Worm (Caenorhabditis elegans) whole organism, L4 larva: ENCODE measurements around the gene wht-7.

Experiments used
- D1046.2 ChIP-seq: fragments of 200-800 bp; sonication (Bioruptor generic); IDR thresholded peaks from 2 replicates; pipeline ENCODE4 v1.3.6; 2022; ENCODE audit warnings: missing genetic modification characterization, missing compliant biosample characterization
- F44E2.7 ChIP-seq: fragments of 200-800 bp; sonication (Bioruptor generic); IDR thresholded peaks from 2 replicates; pipeline ENCODE4 v2.1.2; 2022; ENCODE audit warnings: missing genetic modification characterization, missing compliant biosample characterization
- F49E8.2 ChIP-seq: sonication (generic microtip); optimal IDR thresholded peaks from 2 replicates; lab custom pipeline; 2016; ENCODE audit warnings: missing compliant biosample characterization, mild to moderate bottlenecking, missing genetic modification characterization, borderline replicate concordance
- T20F7.1 ChIP-seq: fragments of 200-800 bp; sonication (Bioruptor generic); optimal IDR thresholded peaks from 2 replicates; lab custom pipeline; 2018; ENCODE audit warnings: mild to moderate bottlenecking, missing genetic modification characterization, missing compliant biosample characterization
- T26A8.4 ChIP-seq: fragments of 200-800 bp; sonication (Bioruptor generic); IDR thresholded peaks from 2 replicates; pipeline ENCODE4 v1.3.6; 2022; ENCODE audit warnings: missing genetic modification characterization, missing compliant biosample characterization
- Y48G9A.11 ChIP-seq: fragments of 200-800 bp; sonication (Bioruptor generic); IDR thresholded peaks from 2 replicates; pipeline ENCODE4 v1.3.6; 2022; ENCODE audit warnings: missing genetic modification reagents, missing genetic modification characterization, missing compliant biosample characterization
- Y75B8A.6 ChIP-seq: fragments of 200-800 bp; sonication (Bioruptor generic); IDR thresholded peaks from 2 replicates; pipeline ENCODE4 v1.3.6; 2022; ENCODE audit warnings: missing genetic modification reagents, missing genetic modification characterization, missing compliant biosample characterization
- ZK337.2 ChIP-seq: fragments of 200-800 bp; sonication (Bioruptor generic); IDR thresholded peaks from 2 replicates; pipeline ENCODE4 v1.3.6; 2022; ENCODE audit warnings: missing genetic modification reagents, missing genetic modification characterization, missing compliant biosample characterization
- aha-1 ChIP-seq: fragments of 150-350 bp; peaks from one replicate; lab custom pipeline; 2014; ENCODE audit warnings: missing biosample characterization, missing genetic modification characterization
- ceh-82 ChIP-seq: sonication (generic microtip); optimal IDR thresholded peaks from 2 replicates; lab custom pipeline; 2017; ENCODE audit warnings: missing biosample characterization, missing genetic modification characterization
- ctbp-1 ChIP-seq: fragments of 200-800 bp; sonication (Bioruptor generic); IDR thresholded peaks from 2 replicates; pipeline ENCODE4 v1.3.6; 2022; ENCODE audit warnings: missing genetic modification reagents, missing genetic modification characterization, missing compliant biosample characterization
- daf-16 ChIP-seq, 3 experiments: sonication (generic microtip); optimal IDR thresholded peaks; 2 replicates each; lab custom pipeline; 2016 to 2017; ENCODE audit warnings: missing genetic modification characterization in 3 of 3, missing genetic modification reagents in 3 of 3, mild to moderate bottlenecking in 2 of 3, missing compliant biosample characterization in 2 of 3, missing biosample characterization in 1 of 3, moderate library complexity in 1 of 3
- dpl-1 ChIP-seq: fragments of 150-350 bp; optimal IDR thresholded peaks from 2 replicates; lab custom pipeline; 2014; ENCODE audit warnings: missing biosample characterization, missing genetic modification reagents, missing genetic modification characterization
- duxl-1 ChIP-seq: sonication (generic microtip); optimal IDR thresholded peaks from 2 replicates; lab custom pipeline; 2016; ENCODE audit warnings: mild to moderate bottlenecking, missing genetic modification characterization, moderate library complexity, missing compliant biosample characterization; ENCODE audit not compliant: poor library complexity
- egl-43 ChIP-seq: fragments of 200-800 bp; sonication (Bioruptor generic); IDR thresholded peaks from 2 replicates; pipeline ENCODE4 v1.3.6; 2022; ENCODE audit warnings: missing genetic modification reagents, missing genetic modification characterization, missing compliant biosample characterization
- gei-8 ChIP-seq: fragments of 200-800 bp; sonication (Bioruptor generic); optimal IDR thresholded peaks from 2 replicates; lab custom pipeline; 2018; ENCODE audit warnings: mild to moderate bottlenecking, missing genetic modification characterization, missing compliant biosample characterization
- lin-15B ChIP-seq: fragments of 150-350 bp; sonication (generic microtip); optimal IDR thresholded peaks from 3 replicates; lab custom pipeline; 2014; ENCODE audit warnings: missing biosample characterization, missing genetic modification characterization
- lsy-2 ChIP-seq, 2 experiments: fragments of 150-350 bp in 1 of 2; sonication (generic microtip) in 1 of 2; optimal IDR thresholded peaks; 2 replicates each; lab custom pipeline; 2014 to 2017; ENCODE audit warnings: missing biosample characterization in 2 of 2, missing genetic modification characterization in 2 of 2
- mes-2 ChIP-seq: sonication (generic microtip); optimal IDR thresholded peaks from 2 replicates; lab custom pipeline; 2016; ENCODE audit warnings: missing genotype, mild to moderate bottlenecking, missing genetic modification characterization, missing compliant biosample characterization; ENCODE audit not compliant: poor library complexity, severe bottlenecking
- mxl-3 ChIP-seq: fragments of 200-800 bp; sonication (Bioruptor generic); optimal IDR thresholded peaks from 2 replicates; lab custom pipeline; 2018; ENCODE audit warnings: mild to moderate bottlenecking, missing genetic modification characterization, missing compliant biosample characterization
- nhr-11 ChIP-seq: fragments of 150-350 bp; optimal IDR thresholded peaks from 2 replicates; lab custom pipeline; 2014; ENCODE audit warnings: missing biosample characterization, missing genetic modification characterization
- nhr-111 ChIP-seq: fragments of 200-800 bp; sonication (Bioruptor generic); optimal IDR thresholded peaks from 2 replicates; lab custom pipeline; 2018; ENCODE audit warnings: mild to moderate bottlenecking, missing genetic modification characterization, missing compliant biosample characterization
- nhr-48 ChIP-seq: sonication (generic microtip); optimal IDR thresholded peaks from 2 replicates; lab custom pipeline; 2016; ENCODE audit warnings: mild to moderate bottlenecking, missing genetic modification characterization, missing compliant biosample characterization
- set-16 ChIP-seq: fragments of 200-800 bp; sonication (Bioruptor generic); IDR thresholded peaks from 2 replicates; pipeline ENCODE4 v1.3.6; 2022; ENCODE audit warnings: missing genetic modification reagents, missing genetic modification characterization, missing compliant biosample characterization
- tra-1 ChIP-seq: fragments of 200-800 bp; sonication (Bioruptor generic); IDR thresholded peaks from 2 replicates; pipeline ENCODE4 v1.3.6; 2022; ENCODE audit warnings: missing genetic modification reagents, missing genetic modification characterization, missing compliant biosample characterization
- unc-130 ChIP-seq: sonication (generic microtip); optimal IDR thresholded peaks from 2 replicates; lab custom pipeline; 2016; ENCODE audit warnings: missing genetic modification reagents, missing genetic modification characterization, missing compliant biosample characterization
- unc-62 ChIP-seq, 3 experiments: fragments of 150-350 bp in 1 of 3; sonication (generic microtip); optimal IDR thresholded peaks in 2 of 3; peaks in 1 of 3; 1 replicate in 1 of 3; 2 replicates in 2 of 3; lab custom pipeline; 2014 to 2017; ENCODE audit warnings: missing biosample characterization in 3 of 3, missing genetic modification characterization in 3 of 3, missing genetic modification reagents in 3 of 3, missing genotype in 1 of 3
- zip-2 ChIP-seq: fragments of 150-350 bp; optimal IDR thresholded peaks from 2 replicates; lab custom pipeline; 2014; ENCODE audit warnings: missing biosample characterization, missing genetic modification characterization

The wht-7 gene

DNA sequence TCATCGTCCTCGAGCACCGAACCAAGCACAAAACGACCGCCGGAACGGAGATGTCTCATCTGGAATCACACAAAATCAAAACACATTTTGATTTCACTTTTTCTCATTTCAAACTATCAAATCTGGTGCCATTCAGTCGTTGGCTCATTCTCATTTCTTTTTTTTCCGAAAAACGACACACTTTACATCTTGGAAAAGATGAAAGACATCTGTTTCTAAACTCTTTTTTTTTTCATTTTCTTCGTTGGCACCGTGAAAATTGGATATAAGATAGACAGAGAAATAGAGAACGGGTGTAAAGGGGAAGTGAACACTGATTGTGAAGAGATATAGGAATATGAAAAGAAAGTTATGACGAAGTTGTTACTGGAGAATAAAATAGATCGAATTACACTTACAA is 6.4 kb upstream of the wht-7 start:
- no peak for TF ChIP-seq gei-8 (GFP tag; lab: Kevin White, UChicago)
- no peak for TF ChIP-seq D1046.2 (GFP tag; lab: Robert Waterston, UW)
- no peak for TF ChIP-seq lin-15B (tag; lab: Kevin White, UChicago)
- TF ChIP-seq F49E8.2 (tag; lab: Kevin White, UChicago), result no peak
- no peak for TF ChIP-seq nhr-48 (tag; lab: Kevin White, UChicago)
- no peak for TF ChIP-seq mxl-3 (GFP tag; lab: Kevin White, UChicago)
- TF ChIP-seq T26A8.4, result no peak
- no peak for TF ChIP-seq ctbp-1 (GFP tag; lab: Robert Waterston, UW)
- TF ChIP-seq mes-2 (tag; lab: Kevin White, UChicago), result no peak
- TF ChIP-seq Y75B8A.6 (GFP tag; lab: Robert Waterston, UW), result no peak
- TF ChIP-seq F44E2.7 (GFP tag; lab: Robert Waterston, UW), result no peak
- no peak for TF ChIP-seq ZK337.2 (GFP tag; lab: Robert Waterston, UW)
- no peak for TF ChIP-seq dpl-1 (GFP tag; lab: Kevin White, UChicago)
- no peak for TF ChIP-seq nhr-111 (GFP tag; lab: Kevin White, UChicago)
- TF ChIP-seq tra-1 (GFP tag; lab: Robert Waterston, UW), result no peak
- TF ChIP-seq set-16 (GFP tag; lab: Robert Waterston, UW), result no peak
- no peak for TF ChIP-seq lsy-2 (tag; optimal IDR thresholded peaks at IDR 0.05; lab: Kevin White, UChicago)
- TF ChIP-seq, all 104 proteins: peak for 0

- TF ChIP-seq duxl-1 (tag; lab: Kevin White, UChicago) (no peak), aha-1 (peak; percentile 67), unc-62 (GFP tag; optimal IDR thresholded peaks at IDR 0.05 in 1 of 2; lab: Kevin White, UChicago) (peak in 1 of 2 experiments; percentile 76), unc-62 (tag; optimal IDR thresholded peaks at IDR 0.05; lab: Kevin White, UChicago) (no peak)
Measured at ce11 chrIII:6154586-6154985, 5.2 kb upstream of the wht-7 start.

DNA sequence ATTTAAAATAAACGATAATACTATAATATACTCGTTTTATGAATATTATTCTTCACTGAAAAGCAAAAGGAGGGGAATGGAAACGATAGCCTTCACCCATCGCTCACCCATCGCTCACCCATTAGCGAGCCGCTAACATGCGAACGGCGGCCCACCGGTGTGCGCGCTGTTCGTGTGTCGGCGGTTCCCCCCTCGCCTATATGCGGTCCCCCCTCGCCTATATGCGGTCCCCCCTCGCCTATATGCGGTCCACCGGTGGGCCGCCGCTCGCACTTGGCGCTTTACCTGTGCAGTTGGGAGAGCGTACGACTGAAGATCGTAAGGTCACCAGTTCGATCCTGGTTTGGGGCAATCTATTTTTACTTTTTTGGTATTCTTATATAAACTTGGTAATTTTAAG is 3.7 kb upstream of the wht-7 start:
- TF ChIP-seq set-16 (GFP tag; lab: Robert Waterston, UW) (peak; percentile 93), egl-43 (0 out of 2 replicates have a peak, but pooled peaks have one; percentile 17)
- TF ChIP-seq, all 104 proteins: peak for 2; not testable (repeated sequence) for 102

DNA sequence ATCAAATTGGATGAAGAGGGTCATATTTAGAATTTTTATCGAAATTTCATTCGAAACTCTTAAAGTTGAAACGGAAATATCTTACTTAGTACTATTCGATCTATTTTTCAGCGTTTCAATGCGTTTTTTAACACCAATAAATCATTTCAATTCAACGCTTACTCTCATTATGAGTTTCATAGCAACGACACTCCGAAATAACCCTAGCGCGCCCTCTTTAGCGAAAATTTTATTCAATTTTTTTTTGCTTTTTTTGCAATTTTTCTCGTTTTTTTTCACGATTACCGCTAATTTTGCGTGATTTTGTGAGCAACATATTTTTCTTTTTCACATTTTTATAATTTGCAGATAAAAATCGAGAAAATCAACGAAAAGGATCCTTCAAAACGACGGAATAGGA is 2.7 kb upstream of the wht-7 start:
- TF ChIP-seq Y48G9A.11, result peak; percentile 71; the same call in 1 of the 2 replicates

DNA sequence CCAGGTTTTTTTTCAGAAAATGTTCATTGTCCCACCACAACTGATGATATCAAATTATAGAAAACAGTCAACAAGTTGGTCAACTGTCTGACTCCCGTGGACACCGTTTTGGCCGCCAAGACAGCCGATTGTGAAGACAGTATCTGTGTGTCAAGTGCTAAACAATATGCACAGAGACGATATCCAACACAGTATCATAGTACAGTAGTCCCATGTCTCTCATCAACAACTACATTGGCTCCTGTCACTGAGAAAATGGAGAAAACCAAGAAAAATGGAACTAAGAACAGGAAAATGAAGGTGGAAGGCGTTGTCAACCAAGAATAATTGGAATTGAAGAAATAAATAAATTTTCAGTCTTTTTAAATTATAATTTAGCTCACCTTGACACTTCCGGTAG is 713 bp downstream of the wht-7 start:
- TF ChIP-seq daf-16 (GFP tag; optimal IDR thresholded peaks at IDR 0.05; lab: Kevin White, UChicago) (no peak), daf-16 (tag; optimal IDR thresholded peaks at IDR 0.05; lab: Kevin White, UChicago) (peak; percentile 41), unc-130 (GFP tag; lab: Kevin White, UChicago) (no peak), dpl-1 (GFP tag; lab: Kevin White, UChicago) (no peak)

DNA sequence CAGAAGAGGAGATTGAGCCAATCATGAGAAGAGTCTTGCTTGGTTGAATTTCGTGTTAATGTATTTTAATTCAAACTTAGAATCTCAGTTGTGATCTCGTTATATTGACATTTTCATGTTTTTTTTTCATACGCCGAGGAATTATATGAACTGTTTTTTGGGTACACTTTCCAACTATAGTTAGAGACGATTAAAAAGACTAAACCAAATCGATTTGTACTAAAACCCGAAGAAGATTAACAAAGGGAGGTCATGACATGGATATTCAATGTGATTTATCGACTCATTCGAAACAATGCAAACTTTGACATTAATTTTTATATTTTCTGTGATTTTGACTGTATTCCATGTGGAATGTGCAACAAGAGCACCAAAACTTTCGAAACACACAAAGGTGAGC is 1.5 kb downstream of the wht-7 start, which contains the start of gene Y42G9A.2:
Gene Y42G9A.2 (plus strand): TSS at position 284 of the 400 bp plus-strand sequence.
- peak; percentile 85 for TF ChIP-seq aha-1
- TF ChIP-seq nhr-11 (tag; lab: Kevin White, UChicago), result no peak
- TF ChIP-seq zip-2 (tag; lab: Kevin White, UChicago), result peak; percentile 8
- peak; percentile 52 for TF ChIP-seq T20F7.1 (GFP tag; lab: Kevin White, UChicago)

DNA sequence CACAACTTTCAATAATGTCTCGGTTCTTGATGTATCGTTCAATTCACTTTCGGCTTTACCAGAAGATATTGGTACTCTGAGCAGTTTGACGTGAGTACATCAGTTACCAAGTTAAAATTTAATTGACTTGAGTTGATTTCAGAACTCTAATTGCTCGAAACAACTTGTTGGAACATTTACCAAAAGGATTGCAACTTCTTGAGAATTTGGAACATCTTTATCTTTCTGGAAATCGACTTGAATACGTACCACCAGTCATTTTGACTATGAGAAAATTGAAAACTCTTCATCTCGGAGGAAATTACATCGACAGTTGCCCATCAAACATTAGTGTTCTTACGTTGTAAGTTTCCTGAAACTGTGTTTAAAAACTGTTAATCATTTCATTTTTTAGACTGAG is 2.6 kb downstream of the wht-7 start:
- TF ChIP-seq ceh-82 (tag; lab: Kevin White, UChicago) (no peak), unc-62 (GFP tag; optimal IDR thresholded peaks at IDR 0.05 in 1 of 2; lab: Kevin White, UChicago) (peak in 1 of 2 experiments; percentile 93), unc-62 (tag; optimal IDR thresholded peaks at IDR 0.05; lab: Kevin White, UChicago) (no peak)
- TF ChIP-seq, all 104 proteins: peak for 1
